Worm (Caenorhabditis elegans) whole organism, midembryonic: ENCODE results near the gene duxl-1.

Experiments
- cog-1 ChIP-seq: sonication (generic microtip); optimal IDR thresholded peaks from 2 replicates; lab custom pipeline; 2016; ENCODE audit warnings: missing genetic modification characterization, missing compliant biosample characterization
- flt-1 ChIP-seq: fragments of 200-800 bp; sonication (Bioruptor generic); IDR thresholded peaks from 2 replicates; pipeline ENCODE4 v1.3.6; 2022; ENCODE audit warnings: missing genetic modification characterization, missing compliant biosample characterization
- klf-2 ChIP-seq: fragments of 200-800 bp; sonication (Bioruptor generic); conservative IDR thresholded peaks from 2 replicates; pipeline ENCODE4 v1.3.6; 2022; ENCODE audit warnings: missing genetic modification reagents, missing genetic modification characterization, missing compliant biosample characterization
- ref-1 ChIP-seq: fragments of 200-800 bp; sonication (Bioruptor generic); conservative IDR thresholded peaks from 2 replicates; pipeline ENCODE4 v1.3.6; 2022; ENCODE audit warnings: missing genetic modification reagents, missing genetic modification characterization, missing compliant biosample characterization

DNA sequence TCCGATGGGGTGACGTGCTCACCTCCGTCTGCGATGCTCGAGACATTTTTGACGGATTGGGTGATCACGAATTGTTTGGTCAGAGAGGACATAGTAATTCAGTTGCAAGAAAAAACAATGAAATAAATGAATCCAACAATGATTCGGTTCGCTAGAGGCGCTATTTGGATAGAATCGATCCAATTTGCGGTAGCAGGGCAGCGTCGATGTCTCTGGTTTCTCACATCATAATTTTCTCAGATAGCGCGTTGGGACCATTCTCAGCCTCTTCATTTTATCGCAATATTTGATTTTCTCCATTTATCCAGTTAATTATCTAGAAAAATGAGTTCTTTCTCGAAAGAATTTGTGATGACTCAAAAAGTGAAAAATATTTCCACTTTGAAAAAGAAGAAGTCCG, 42.9 kb downstream of the duxl-1 start, which contains the start of gene sdz-18:
- TF ChIP-seq flt-1 (GFP tag; lab: Robert Waterston, UW) (no peak), cog-1 (tag; lab: Kevin White, UChicago) (no peak), klf-2 (GFP tag; lab: Robert Waterston, UW) (no peak), ref-1 (GFP tag; lab: Robert Waterston, UW) (no peak)
